Fruit fly (Drosophila melanogaster): ENCODE data around the gene SmB.

SmB gene

DNA sequence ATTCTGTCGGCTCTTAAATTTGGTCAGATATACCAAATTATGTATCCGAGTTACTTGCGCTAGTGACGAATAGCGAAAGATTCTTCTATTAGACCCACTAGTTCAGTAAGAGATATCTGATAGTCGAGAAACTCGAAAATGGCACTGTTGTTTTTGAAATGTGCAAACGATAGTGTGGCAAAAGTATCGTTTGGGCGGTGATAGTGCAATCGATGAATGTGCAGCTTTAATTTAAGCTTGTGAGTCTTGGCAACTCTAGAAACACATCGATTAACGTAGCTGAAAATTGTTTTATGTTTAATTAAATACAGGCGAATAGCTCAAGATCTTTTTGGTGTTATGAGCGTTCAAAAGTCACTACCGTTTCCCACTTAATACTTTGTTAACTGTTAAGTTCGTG is 10.9 kb upstream of the SmB start, which contains the start of gene STUB1 (continued):
- no peak for TF ChIP-seq lov (optimal IDR thresholded peaks at IDR 0.05)
- no peak for TF ChIP-seq lov (GFP tag; IDR thresholded peaks at IDR 0.05)
- no peak for TF ChIP-seq CG17568 (GFP tag; optimal IDR thresholded peaks at IDR 0.05)
- TF ChIP-seq Atf6 (GFP tag; IDR thresholded peaks at IDR 0.05), result no peak
- no peak for TF ChIP-seq insv (GFP tag; optimal IDR thresholded peaks at IDR 0.05)
- TF ChIP-seq CG12104 (GFP tag; optimal IDR thresholded peaks at IDR 0.05), result no peak
- peak; percentile 16 for TF ChIP-seq Xbp1 (GFP tag; optimal IDR thresholded peaks at IDR 0.05)
- TF ChIP-seq CG17912 (GFP tag; optimal IDR thresholded peaks at IDR 0.05), result no peak
- no peak for TF ChIP-seq dm (GFP tag; optimal IDR thresholded peaks at IDR 0.05)
- TF ChIP-seq CG11085 (GFP tag; IDR thresholded peaks at IDR 0.05), result no peak
- no peak for TF ChIP-seq PHDP (tag; optimal IDR thresholded peaks at IDR 0.05)
- TF ChIP-seq br (optimal IDR thresholded peaks at IDR 0.05), result no peak
- TF ChIP-seq Bgb (GFP tag; IDR thresholded peaks at IDR 0.05; ENCODE audit: partially characterized antibody), result peak; percentile 100
- peak; percentile 97 for TF ChIP-seq knrl (GFP tag; IDR thresholded peaks at IDR 0.05; ENCODE audit: partially characterized antibody)
- TF ChIP-seq CG34224 (GFP tag; IDR thresholded peaks at IDR 0.05; ENCODE audit: partially characterized antibody), result peak; percentile 98
- TF ChIP-seq Vsx1 (GFP tag; optimal IDR thresholded peaks at IDR 0.05), result no peak
- TF ChIP-seq vnd (GFP tag; IDR thresholded peaks at IDR 0.05; ENCODE audit: partially characterized antibody), result peak; percentile 98
- no peak for TF ChIP-seq CG7556 (GFP tag; optimal IDR thresholded peaks at IDR 0.05)
- TF ChIP-seq Hr3 (GFP tag; optimal IDR thresholded peaks at IDR 0.05), result no peak
- no peak for TF ChIP-seq CG4328 (GFP tag; optimal IDR thresholded peaks at IDR 0.05)
- TF ChIP-seq zf30C (GFP tag; optimal IDR thresholded peaks at IDR 0.05), result no peak
- no peak for TF ChIP-seq crp (GFP tag; optimal IDR thresholded peaks at IDR 0.05)
- peak; percentile 66 for TF ChIP-seq CG12659 (GFP tag; optimal IDR thresholded peaks at IDR 0.05)
- no peak for TF ChIP-seq btn (GFP tag; optimal IDR thresholded peaks at IDR 0.05)
- no peak for TF ChIP-seq CG3407 (GFP tag; optimal IDR thresholded peaks at IDR 0.05)
- peak; percentile 98 for TF ChIP-seq mld (GFP tag; IDR thresholded peaks at IDR 0.05; ENCODE audit: partially characterized antibody)
- TF ChIP-seq CG8924 (tag; optimal IDR thresholded peaks at IDR 0.05), result no peak
- no peak for TF ChIP-seq D19B (GFP tag; optimal IDR thresholded peaks at IDR 0.05)
- TF ChIP-seq hkb (optimal IDR thresholded peaks at IDR 0.05), result no peak
- no peak for TF ChIP-seq hkb (GFP tag; IDR thresholded peaks at IDR 0.05)
- TF ChIP-seq CG6683 (GFP tag; optimal IDR thresholded peaks at IDR 0.05), result no peak
- TF ChIP-seq wor (GFP tag; IDR thresholded peaks at IDR 0.05), result no peak
- TF ChIP-seq sisA (GFP tag; IDR thresholded peaks at IDR 0.05), result no peak
- peak; percentile 43 for TF ChIP-seq YL-1 (GFP tag; optimal IDR thresholded peaks at IDR 0.05)
- TF ChIP-seq tin (GFP tag; optimal IDR thresholded peaks at IDR 0.05), result no peak
- peak; percentile 36 for TF ChIP-seq her (GFP tag; optimal IDR thresholded peaks at IDR 0.05)
- TF ChIP-seq CG14441 (GFP tag; IDR thresholded peaks at IDR 0.05), result no peak
- no peak for TF ChIP-seq tgo (GFP tag; IDR thresholded peaks at IDR 0.05)
- no peak for TF ChIP-seq crol (GFP tag; IDR thresholded peaks at IDR 0.05)
- TF ChIP-seq E2f1 (GFP tag; IDR thresholded peaks at IDR 0.05), result no peak
- no peak for TF ChIP-seq CG15696 (tag; optimal IDR thresholded peaks at IDR 0.05)
- no peak for TF ChIP-seq dan (GFP tag; IDR thresholded peaks at IDR 0.05)
- no peak for TF ChIP-seq CG10431 (GFP tag; optimal IDR thresholded peaks at IDR 0.05)
- TF ChIP-seq stwl (tag; optimal IDR thresholded peaks at IDR 0.05), result peak; percentile 53
- no peak for TF ChIP-seq CG6175 (GFP tag; IDR thresholded peaks at IDR 0.05)
- TF ChIP-seq kah (GFP tag; optimal IDR thresholded peaks at IDR 0.05), result no peak
- no peak for TF ChIP-seq CG11560 (tag; IDR thresholded peaks at IDR 0.05)
- no peak for TF ChIP-seq CG4360 (GFP tag; IDR thresholded peaks at IDR 0.05)
- no peak for TF ChIP-seq CG3838 (GFP tag; optimal IDR thresholded peaks at IDR 0.05)
- TF ChIP-seq chif (GFP tag; optimal IDR thresholded peaks at IDR 0.05), result no peak
- no peak for TF ChIP-seq CG13894 (tag; optimal IDR thresholded peaks at IDR 0.05)
- TF ChIP-seq CG7271 (tag; optimal IDR thresholded peaks at IDR 0.05), result no peak
